Worm (Caenorhabditis elegans) whole organism, young adult: ENCODE results near the gene F31F7.2.

Experiments
- B0336.3 ChIP-seq: fragments of 200-800 bp; sonication (Bioruptor generic); IDR thresholded peaks from 2 replicates; pipeline ENCODE4 v1.3.6; 2022; ENCODE audit warnings: missing genetic modification characterization, missing compliant biosample characterization
- C06A6.2 ChIP-seq: fragments of 200-800 bp; sonication (Bioruptor generic); conservative IDR thresholded peaks from 2 replicates; pipeline ENCODE4 v1.3.6; 2022; ENCODE audit warnings: missing genetic modification characterization, missing compliant biosample characterization
- C17E4.6 ChIP-seq: fragments of 200-800 bp; sonication (Bioruptor generic); IDR thresholded peaks from 2 replicates; pipeline ENCODE4 v1.3.6; 2022; ENCODE audit warnings: missing genetic modification reagents, missing genetic modification characterization, missing compliant biosample characterization
- F33H1.4 ChIP-seq: fragments of 200-800 bp; sonication (Bioruptor generic); IDR thresholded peaks from 2 replicates; pipeline ENCODE4 v1.3.6; 2022; ENCODE audit warnings: missing genetic modification reagents, missing genetic modification characterization, missing compliant biosample characterization
- F49E8.2 ChIP-seq: sonication (generic microtip); optimal IDR thresholded peaks from 3 replicates; lab custom pipeline; 2017; ENCODE audit warnings: missing genetic modification characterization, mild to moderate bottlenecking, missing compliant biosample characterization, antibody characterized with exemption, moderate library complexity; ENCODE audit not compliant: insufficient read depth
- F52B5.7 ChIP-seq: sonication (generic microtip); optimal IDR thresholded peaks from 2 replicates; lab custom pipeline; 2016; ENCODE audit warnings: mild to moderate bottlenecking, missing genetic modification characterization, missing compliant biosample characterization
- F55B11.4 ChIP-seq: sonication (generic microtip); optimal IDR thresholded peaks from 2 replicates; lab custom pipeline; 2016; ENCODE audit warnings: missing compliant biosample characterization, missing genetic modification characterization, borderline replicate concordance; ENCODE audit not compliant: insufficient read depth
- T26A5.8 ChIP-seq: sonication (generic microtip); optimal IDR thresholded peaks from 2 replicates; lab custom pipeline; 2016; ENCODE audit warnings: missing genetic modification characterization, missing compliant biosample characterization
- Y56A3A.18 ChIP-seq: fragments of 200-800 bp; sonication (Bioruptor generic); IDR thresholded peaks from 2 replicates; pipeline ENCODE4 v1.3.6; 2022; ENCODE audit warnings: missing genetic modification reagents, missing genetic modification characterization, missing compliant biosample characterization
- Y79H2A.3 ChIP-seq: fragments of 200-800 bp; sonication (Bioruptor generic); conservative IDR thresholded peaks from 2 replicates; pipeline ENCODE4 v1.3.6; 2022; ENCODE audit warnings: missing genetic modification reagents, missing genetic modification characterization, missing compliant biosample characterization
- ZK185.1 ChIP-seq: sonication (generic microtip); optimal IDR thresholded peaks from 2 replicates; lab custom pipeline; 2016; ENCODE audit warnings: mild to moderate bottlenecking, missing genetic modification characterization, missing compliant biosample characterization; ENCODE audit not compliant: poor library complexity, severe bottlenecking
- ama-1 ChIP-seq, 3 experiments: fragments of 150-350 bp in 1 of 3; sonication (generic microtip) in 2 of 3; optimal IDR thresholded peaks; 2 replicates each; lab custom pipeline; 2014 to 2018; ENCODE audit warnings: missing biosample characterization in 2 of 3, missing genetic modification characterization in 2 of 3, missing genetic modification reagents in 2 of 3
- aptf-2 ChIP-seq: fragments of 200-800 bp; sonication (Bioruptor generic); conservative IDR thresholded peaks from 2 replicates; pipeline ENCODE4 v1.3.6; 2022; ENCODE audit warnings: missing genetic modification reagents, missing genetic modification characterization, missing compliant biosample characterization
- aptf-3 ChIP-seq: fragments of 200-800 bp; sonication (Bioruptor generic); IDR thresholded peaks from 2 replicates; pipeline ENCODE4 v1.3.6; 2022; ENCODE audit warnings: missing genetic modification characterization, missing compliant biosample characterization
- athp-1 ChIP-seq: sonication (generic microtip); optimal IDR thresholded peaks from 2 replicates; lab custom pipeline; 2017; ENCODE audit warnings: mild to moderate bottlenecking, missing genetic modification characterization, missing compliant biosample characterization
- bed-1 ChIP-seq: fragments of 200-800 bp; sonication (Bioruptor generic); IDR thresholded peaks from 2 replicates; pipeline ENCODE4 v1.3.6; 2022; ENCODE audit warnings: missing genetic modification reagents, missing genetic modification characterization, missing compliant biosample characterization
- bed-2 ChIP-seq: fragments of 200-800 bp; sonication (Bioruptor generic); IDR thresholded peaks from 2 replicates; pipeline ENCODE4 v1.3.6; 2022; ENCODE audit warnings: missing genetic modification reagents, missing genetic modification characterization, missing compliant biosample characterization
- cebp-2 ChIP-seq: fragments of 200-800 bp; sonication (Bioruptor generic); IDR thresholded peaks from 2 replicates; pipeline ENCODE4 v1.3.6; 2022; ENCODE audit warnings: missing genetic modification characterization, missing compliant biosample characterization
- ceh-27 ChIP-seq: fragments of 200-800 bp; sonication (Bioruptor generic); optimal IDR thresholded peaks from 2 replicates; lab custom pipeline; 2018; ENCODE audit warnings: mild to moderate bottlenecking, missing genetic modification characterization, moderate library complexity, missing compliant biosample characterization
- ceh-40 ChIP-seq: fragments of 200-800 bp; sonication (Bioruptor generic); IDR thresholded peaks from 2 replicates; pipeline ENCODE4 v1.3.6; 2022; ENCODE audit warnings: missing genetic modification characterization, missing compliant biosample characterization
- ceh-79 ChIP-seq: sonication (generic microtip); optimal IDR thresholded peaks from 2 replicates; lab custom pipeline; 2017; ENCODE audit warnings: mild to moderate bottlenecking, missing genetic modification characterization, missing compliant biosample characterization
- ceh-91 ChIP-seq: fragments of 200-800 bp; sonication (Bioruptor generic); IDR thresholded peaks from 2 replicates; pipeline ENCODE4 v1.3.6; 2022; ENCODE audit warnings: missing genetic modification reagents, missing genetic modification characterization, missing compliant biosample characterization
- chd-7 ChIP-seq: sonication (generic microtip); optimal IDR thresholded peaks from 2 replicates; lab custom pipeline; 2016; ENCODE audit warnings: mild to moderate bottlenecking, missing genetic modification characterization, moderate library complexity, missing compliant biosample characterization
- die-1 ChIP-seq: sonication (generic microtip); optimal IDR thresholded peaks from 2 replicates; lab custom pipeline; 2016; ENCODE audit warnings: missing genotype, mild to moderate bottlenecking, missing genetic modification characterization, missing compliant biosample characterization
- dpl-1 ChIP-seq: fragments of 150-350 bp; optimal IDR thresholded peaks from 2 replicates; lab custom pipeline; 2014; ENCODE audit warnings: missing biosample characterization, missing genetic modification reagents, missing genetic modification characterization
- egl-18 ChIP-seq: fragments of 200-800 bp; sonication (Bioruptor generic); IDR thresholded peaks from 2 replicates; pipeline ENCODE4 v1.3.6; 2022; ENCODE audit warnings: missing genetic modification reagents, missing genetic modification characterization, missing compliant biosample characterization
- egrh-3 ChIP-seq: fragments of 200-800 bp; sonication (Bioruptor generic); IDR thresholded peaks from 2 replicates; pipeline ENCODE4 v1.3.6; 2022; ENCODE audit warnings: missing genetic modification reagents, missing genetic modification characterization, missing compliant biosample characterization
- fkh-3 ChIP-seq: sonication (generic microtip); optimal IDR thresholded peaks from 2 replicates; lab custom pipeline; 2016; ENCODE audit warnings: mild to moderate bottlenecking, missing genetic modification characterization, missing compliant biosample characterization
- him-1 ChIP-seq: sonication (generic microtip); optimal IDR thresholded peaks from 2 replicates; lab custom pipeline; 2016; ENCODE audit warnings: missing genotype, missing genetic modification reagents, missing genetic modification characterization, missing compliant biosample characterization
- hmg-1.2 ChIP-seq: fragments of 200-800 bp; sonication (Bioruptor generic); IDR thresholded peaks from 2 replicates; pipeline ENCODE4 v1.3.6; 2022; ENCODE audit warnings: missing genetic modification reagents, missing genetic modification characterization, missing compliant biosample characterization
- hsf-1 ChIP-seq: fragments of 200-800 bp; sonication (Bioruptor generic); IDR thresholded peaks from 2 replicates; pipeline ENCODE4 v1.3.6; 2022; ENCODE audit warnings: missing genetic modification reagents, missing genetic modification characterization, missing compliant biosample characterization
- lin-26 ChIP-seq: fragments of 200-800 bp; sonication (Bioruptor generic); IDR thresholded peaks from 2 replicates; pipeline ENCODE4 v1.3.6; 2022; ENCODE audit warnings: missing genetic modification reagents, missing genetic modification characterization, missing compliant biosample characterization
- lin-35 ChIP-seq, 3 experiments: fragments of 150-350 bp in 2 of 3; sonication (generic microtip) in 1 of 3; optimal IDR thresholded peaks; 2 replicates each; lab custom pipeline; 2014 to 2018; ENCODE audit warnings: missing biosample characterization in 3 of 3, missing genetic modification characterization in 3 of 3, missing genetic modification reagents in 3 of 3
- lin-54 ChIP-seq: fragments of 200-800 bp; sonication (Bioruptor generic); optimal IDR thresholded peaks from 2 replicates; lab custom pipeline; 2018; ENCODE audit warnings: mild to moderate bottlenecking, missing genetic modification characterization, missing compliant biosample characterization
- lsl-1 ChIP-seq: fragments of 200-800 bp; sonication (Bioruptor generic); optimal IDR thresholded peaks from 2 replicates; lab custom pipeline; 2018; ENCODE audit warnings: mild to moderate bottlenecking, missing genetic modification characterization, moderate library complexity, missing compliant biosample characterization
- madf-3 ChIP-seq: fragments of 200-800 bp; sonication (Bioruptor generic); IDR thresholded peaks from 2 replicates; pipeline ENCODE4 v1.3.6; 2022; ENCODE audit warnings: missing genetic modification reagents, missing genetic modification characterization, missing compliant biosample characterization
- madf-8 ChIP-seq: fragments of 200-800 bp; sonication (Bioruptor generic); conservative IDR thresholded peaks from 2 replicates; pipeline ENCODE4 v1.3.6; 2022; ENCODE audit warnings: missing genetic modification reagents, missing genetic modification characterization, missing compliant biosample characterization
- mcd-1 ChIP-seq: fragments of 200-800 bp; sonication (Bioruptor generic); IDR thresholded peaks from 2 replicates; pipeline ENCODE4 v1.3.6; 2022; ENCODE audit warnings: missing genetic modification reagents, missing genetic modification characterization, missing compliant biosample characterization
- mxl-1 ChIP-seq: sonication (generic microtip); optimal IDR thresholded peaks from 2 replicates; lab custom pipeline; 2016; ENCODE audit warnings: missing genetic modification characterization, missing compliant biosample characterization
- nhr-90 ChIP-seq: sonication (generic microtip); optimal IDR thresholded peaks from 2 replicates; lab custom pipeline; 2016; ENCODE audit warnings: missing genotype, mild to moderate bottlenecking, missing genetic modification characterization, missing compliant biosample characterization
- repo-1 ChIP-seq: sonication (generic microtip); optimal IDR thresholded peaks from 2 replicates; lab custom pipeline; 2017; ENCODE audit warnings: mild to moderate bottlenecking, missing genetic modification characterization, missing compliant biosample characterization
- somi-1 ChIP-seq: fragments of 200-800 bp; sonication (Bioruptor generic); optimal IDR thresholded peaks from 2 replicates; lab custom pipeline; 2018; ENCODE audit warnings: mild to moderate bottlenecking, missing genetic modification characterization, missing compliant biosample characterization
- sptf-2 ChIP-seq: fragments of 200-800 bp; sonication (Bioruptor generic); optimal IDR thresholded peaks from 2 replicates; lab custom pipeline; 2018; ENCODE audit warnings: mild to moderate bottlenecking, missing genetic modification characterization, missing compliant biosample characterization
- xnd-1 ChIP-seq: sonication (generic microtip); optimal IDR thresholded peaks from 2 replicates; lab custom pipeline; 2016; ENCODE audit warnings: missing genotype, missing genetic modification reagents, missing genetic modification characterization, missing compliant biosample characterization
- ztf-22 ChIP-seq: fragments of 200-800 bp; sonication (Bioruptor generic); optimal IDR thresholded peaks from 2 replicates; lab custom pipeline; 2018; ENCODE audit warnings: mild to moderate bottlenecking, missing genetic modification characterization, moderate library complexity, missing compliant biosample characterization
- ztf-25 ChIP-seq: fragments of 200-800 bp; sonication (Bioruptor generic); IDR thresholded peaks from 2 replicates; pipeline ENCODE4 v1.3.6; 2022; ENCODE audit warnings: missing genetic modification reagents, missing genetic modification characterization, missing compliant biosample characterization
- ztf-26 ChIP-seq: sonication (generic microtip); optimal IDR thresholded peaks from 2 replicates; lab custom pipeline; 2017; ENCODE audit warnings: missing genetic modification characterization, missing compliant biosample characterization
- ztf-6 ChIP-seq: fragments of 200-800 bp; sonication (Bioruptor generic); IDR thresholded peaks from 2 replicates; pipeline ENCODE4 v1.3.6; 2022; ENCODE audit warnings: missing genetic modification reagents, missing genetic modification characterization, missing compliant biosample characterization

Gene F31F7.2

ce11 chrV:6267237-6267812 lies 3.3 kb upstream of the F31F7.2 start, which contains the start of gene mrck-1 (continued):
- TF ChIP-seq chd-7 (tag; lab: Kevin White, UChicago) (peak; percentile 80), F55B11.4 (tag; lab: Kevin White, UChicago) (no peak), lin-35 (GFP tag; optimal IDR thresholded peaks at IDR 0.05; lab: Kevin White, UChicago) (peak in 1 of 3 experiments; percentile 89), ZK185.1 (tag; lab: Kevin White, UChicago) (peak; percentile 81), ama-1 (optimal IDR thresholded peaks at IDR 0.05; lab: Kevin White, UChicago) (no peak), ama-1 (GFP tag; optimal IDR thresholded peaks at IDR 0.05; lab: Kevin White, UChicago) (no peak), die-1 (peak; percentile 51), madf-3 (GFP tag; lab: Robert Waterston, UW) (peak; percentile 82; the same call in 1 of the 2 replicates), ceh-27 (GFP tag; lab: Kevin White, UChicago) (peak; percentile 91), C06A6.2 (GFP tag; lab: Robert Waterston, UW) (peak; percentile 85), mxl-1 (tag; lab: Kevin White, UChicago) (no peak), dpl-1 (GFP tag; lab: Kevin White, UChicago) (peak; percentile 58), C17E4.6 (GFP tag; lab: Robert Waterston, UW) (0 out of 2 replicates have a peak, but pooled peaks have one; percentile 18), ceh-40 (GFP tag; lab: Robert Waterston, UW) (no peak), ztf-25 (GFP tag; lab: Robert Waterston, UW) (no peak), lin-54 (GFP tag; lab: Kevin White, UChicago) (peak; percentile 82), F33H1.4 (GFP tag; lab: Robert Waterston, UW) (peak; percentile 58), fkh-3 (tag; lab: Kevin White, UChicago) (no peak), madf-8 (GFP tag; lab: Robert Waterston, UW) (peak; percentile 24; the same call in 1 of the 2 replicates), Y56A3A.18 (GFP tag; lab: Robert Waterston, UW) (peak; percentile 37; the same call in 1 of the 2 replicates), hsf-1 (GFP tag; lab: Robert Waterston, UW) (no peak), him-1 (no peak), ceh-91 (GFP tag; lab: Robert Waterston, UW) (no peak), Y79H2A.3 (GFP tag; lab: Robert Waterston, UW) (no peak), lin-26 (GFP tag; lab: Robert Waterston, UW) (0 out of 2 replicates have a peak, but pooled peaks have one; percentile 35), bed-1 (GFP tag; lab: Robert Waterston, UW) (no peak), repo-1 (tag; lab: Kevin White, UChicago) (peak; percentile 63), somi-1 (GFP tag; lab: Kevin White, UChicago) (peak; percentile 89), ztf-26 (tag; lab: Kevin White, UChicago) (peak; percentile 74), egrh-3 (GFP tag; lab: Robert Waterston, UW) (no peak), aptf-2 (GFP tag; lab: Robert Waterston, UW) (no peak), athp-1 (tag; lab: Kevin White, UChicago) (peak; percentile 36), F52B5.7 (tag; lab: Kevin White, UChicago) (no peak), bed-2 (no peak), ceh-79 (no peak), sptf-2 (no peak), aptf-3 (GFP tag; lab: Robert Waterston, UW) (no peak), egl-18 (GFP tag; lab: Robert Waterston, UW) (peak; percentile 71; the same call in 1 of the 2 replicates), F49E8.2 (tag; lab: Kevin White, UChicago) (no peak), xnd-1 (tag; lab: Kevin White, UChicago) (no peak), hmg-1.2 (GFP tag; lab: Robert Waterston, UW) (peak; percentile 67), cebp-2 (no peak), B0336.3 (peak; percentile 80), lsl-1 (GFP tag; lab: Kevin White, UChicago) (peak; percentile 22), ztf-22 (GFP tag; lab: Kevin White, UChicago) (peak; percentile 83), mcd-1 (peak; percentile 85), nhr-90 (peak; percentile 51), T26A5.8 (tag; lab: Kevin White, UChicago) (no peak), ztf-6 (GFP tag; lab: Robert Waterston, UW) (no peak)
